Worm (Caenorhabditis elegans): ENCODE measurements around the gene gon-4.

DNA sequence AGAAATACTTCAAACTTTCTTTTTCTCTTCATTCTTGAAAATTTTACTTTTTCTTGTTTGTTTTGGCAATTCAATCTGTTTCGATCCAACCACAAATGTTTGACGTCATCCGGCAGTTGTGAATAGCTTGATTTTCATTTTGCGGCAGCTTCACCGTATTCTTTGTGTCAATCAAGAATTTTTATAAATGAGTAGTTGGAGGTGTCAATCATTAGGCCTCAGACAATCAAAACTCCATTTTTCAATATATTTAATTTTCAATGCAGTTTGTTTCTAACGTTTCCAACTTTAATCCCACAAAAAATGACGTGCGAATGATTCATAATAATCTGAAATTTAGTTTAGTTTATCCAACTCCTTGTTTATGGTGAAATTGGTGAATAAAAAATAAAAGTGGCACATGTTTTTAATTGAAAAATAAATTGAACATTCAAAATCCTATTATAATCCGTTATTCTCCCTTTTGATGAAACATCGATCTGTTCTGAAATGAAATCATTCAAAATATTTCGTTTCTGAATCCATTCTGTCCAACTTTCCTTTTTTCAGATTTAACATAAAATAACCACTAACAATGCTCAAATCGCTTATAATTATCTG, 40.0 kb upstream of the gon-4 start, which contains the start of gene ttr-53:
- no peak for TF ChIP-seq lin-54 (GFP tag; optimal IDR thresholded peaks at IDR 0.05)
- no peak for TF ChIP-seq ztf-3 (GFP tag; optimal IDR thresholded peaks at IDR 0.05)
- no peak for TF ChIP-seq B0035.1 (tag; optimal IDR thresholded peaks at IDR 0.05)
- no peak for TF ChIP-seq snpc-4 (GFP tag; optimal IDR thresholded peaks at IDR 0.05)
- TF ChIP-seq snpc-4 (tag; optimal IDR thresholded peaks at IDR 0.05), result no peak
- no peak for TF ChIP-seq pha-4 (tag; optimal IDR thresholded peaks at IDR 0.05)
- no peak for TF ChIP-seq B0019.2 (GFP tag; conservative IDR thresholded peaks at IDR 0.05)
- no peak for TF ChIP-seq somi-1 (GFP tag; optimal IDR thresholded peaks at IDR 0.05)
- TF ChIP-seq nhr-90 (tag; optimal IDR thresholded peaks at IDR 0.05), result no peak
- TF ChIP-seq F57C9.4 (tag; optimal IDR thresholded peaks at IDR 0.05), result no peak
- no peak for TF ChIP-seq cebp-2 (GFP tag; IDR thresholded peaks at IDR 0.05)

All from whole organism, young adult.